Fruit fly (Drosophila melanogaster) S2 (cell line): Measurements from ENCODE around the gene rgn.

Experiments used
- CG8478 ChIP-seq: fragments of >200 bp; optimal IDR thresholded peaks from 2 replicates; lab custom pipeline; 2018
- CTCF ChIP-seq, 2 experiments: fragments of >200 bp; optimal IDR thresholded peaks; 2 replicates each; lab custom pipeline; 2018

The rgn gene

dm6 chr3L:21381746-21382145 lies 555 bp upstream of the rgn start:
- TF ChIP-seq CG8478 (lab: Kevin White, UChicago) (no peak), CTCF (optimal IDR thresholded peaks at IDR 0.05; lab: Kevin White, UChicago) (no peak)

dm6 chr3L:21383440-21383839 lies 1.1 kb downstream of the rgn start:
- TF ChIP-seq CG8478 (lab: Kevin White, UChicago) (no peak), CTCF (optimal IDR thresholded peaks at IDR 0.05; lab: Kevin White, UChicago) (no peak)

dm6 chr3L:21385699-21386098 lies 3.4 kb downstream of the rgn start:
- no peak for TF ChIP-seq CG8478 (lab: Kevin White, UChicago)
- no peak for TF ChIP-seq CTCF (optimal IDR thresholded peaks at IDR 0.05; lab: Kevin White, UChicago)

dm6 chr3L:21386917-21387316 lies 4.6 kb downstream of the rgn start:
- TF ChIP-seq CTCF (optimal IDR thresholded peaks at IDR 0.05; lab: Kevin White, UChicago) (no peak), CG8478 (lab: Kevin White, UChicago) (no peak)

- TF ChIP-seq CTCF (optimal IDR thresholded peaks at IDR 0.05; lab: Kevin White, UChicago) = no peak
- no peak for TF ChIP-seq CG8478 (lab: Kevin White, UChicago)
Measured at dm6 chr3L:21388824-21389223, 6.5 kb downstream of the rgn start.

- no peak for TF ChIP-seq CG8478 (lab: Kevin White, UChicago)
- TF ChIP-seq CTCF (optimal IDR thresholded peaks at IDR 0.05; lab: Kevin White, UChicago) = no peak
Measured at dm6 chr3L:21389758-21390157, 7.5 kb downstream of the rgn start.

- TF ChIP-seq CG8478 (lab: Kevin White, UChicago) (no peak), CTCF (optimal IDR thresholded peaks at IDR 0.05; lab: Kevin White, UChicago) (no peak)
Measured at dm6 chr3L:21390431-21390830, 8.1 kb downstream of the rgn start.

- TF ChIP-seq CTCF (optimal IDR thresholded peaks at IDR 0.05; lab: Kevin White, UChicago) = no peak
- TF ChIP-seq CG8478 (lab: Kevin White, UChicago) = no peak
Measured at dm6 chr3L:21398156-21398555, 15.9 kb downstream of the rgn start.

dm6 chr3L:21400206-21400605 lies 17.9 kb downstream of the rgn start:
- TF ChIP-seq CG8478 (lab: Kevin White, UChicago) (no peak), CTCF (optimal IDR thresholded peaks at IDR 0.05; lab: Kevin White, UChicago) (no peak)

- no peak for TF ChIP-seq CG8478 (lab: Kevin White, UChicago)
Measured at dm6 chr3L:21402552-21402951, 20.3 kb downstream of the rgn start.

- TF ChIP-seq CG8478 (lab: Kevin White, UChicago) = no peak
- TF ChIP-seq CTCF (optimal IDR thresholded peaks at IDR 0.05; lab: Kevin White, UChicago) = no peak
Measured at dm6 chr3L:21406638-21407037, 24.3 kb downstream of the rgn start, which contains the start of gene sa. sa (minus strand) TSS chr3L:21406738.

- no peak for TF ChIP-seq CTCF (optimal IDR thresholded peaks at IDR 0.05; lab: Kevin White, UChicago)
- TF ChIP-seq CG8478 (lab: Kevin White, UChicago) = no peak
Measured at dm6 chr3L:21412140-21412539, 29.8 kb downstream of the rgn start.

dm6 chr3L:21414331-21414730 lies 32.0 kb downstream of the rgn start:
- TF ChIP-seq CG8478 (lab: Kevin White, UChicago) (no peak), CTCF (optimal IDR thresholded peaks at IDR 0.05; lab: Kevin White, UChicago) (no peak)

dm6 chr3L:21416921-21417447 lies 34.7 kb downstream of the rgn start:
- TF ChIP-seq CTCF (optimal IDR thresholded peaks at IDR 0.05; lab: Kevin White, UChicago) (no peak), CG8478 (lab: Kevin White, UChicago) (no peak)

- TF ChIP-seq CG8478 (lab: Kevin White, UChicago) (no peak), CTCF (optimal IDR thresholded peaks at IDR 0.05; lab: Kevin White, UChicago) (no peak)
Measured at dm6 chr3L:21417884-21418536, 35.7 kb downstream of the rgn start.

- TF ChIP-seq CTCF (optimal IDR thresholded peaks at IDR 0.05; lab: Kevin White, UChicago) (no peak), CG8478 (lab: Kevin White, UChicago) (no peak)
Measured at dm6 chr3L:21427490-21427889, 45.2 kb downstream of the rgn start, which contains the start of gene CG33288. CG33288 (plus strand) TSS chr3L:21427790.
